Fruit fly (Drosophila melanogaster): Measurements from ENCODE around the gene orb2.

The orb2 gene

DNA sequence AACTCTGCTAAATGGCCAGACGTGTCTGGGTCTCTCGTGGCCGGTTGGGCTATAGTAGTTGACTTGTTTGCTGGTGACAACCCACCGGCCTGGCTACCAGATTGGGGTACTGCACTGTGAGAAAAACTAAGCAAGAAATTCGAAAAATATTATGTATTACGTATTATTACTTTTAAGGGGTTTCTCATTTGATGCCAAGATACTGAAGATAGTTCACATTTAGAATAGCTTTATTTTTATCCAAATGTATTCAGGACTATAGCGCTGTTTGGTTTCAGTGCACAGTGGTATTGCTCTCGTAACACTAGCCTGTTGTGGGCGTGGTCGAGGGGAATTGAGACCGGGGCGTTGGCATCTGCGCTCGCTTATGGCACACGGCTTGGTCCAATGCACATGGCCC lies 33.6 kb downstream of the orb2 start (continued):
- TF ChIP-seq MBD-R2 (GFP tag; IDR thresholded peaks at IDR 0.05) (peak; percentile 36; the same call in 1 of the 2 replicates), CG2199 (GFP tag; IDR thresholded peaks at IDR 0.05) (no peak), CG17359 (tag; optimal IDR thresholded peaks at IDR 0.05) (peak; percentile 87), CG9932 (GFP tag; IDR thresholded peaks at IDR 0.05) (peak; percentile 62), CG6791 (GFP tag; IDR thresholded peaks at IDR 0.05; ENCODE audit: partially characterized antibody) (no peak), MESR4 (GFP tag; optimal IDR thresholded peaks at IDR 0.05) (no peak), so (GFP tag; IDR thresholded peaks at IDR 0.05) (peak; percentile 75; the same call in 1 of the 3 replicates), CG9817 (tag; optimal IDR thresholded peaks at IDR 0.05) (peak; percentile 45), Blimp-1 (GFP tag; optimal IDR thresholded peaks at IDR 0.05) (peak; percentile 65), Oaz (GFP tag; IDR thresholded peaks at IDR 0.05) (no peak), nau (GFP tag; optimal IDR thresholded peaks at IDR 0.05) (peak; percentile 60), CG1832 (GFP tag; optimal IDR thresholded peaks at IDR 0.05) (no peak), CG8765 (GFP tag; IDR thresholded peaks at IDR 0.05) (no peak), nmo (GFP tag; optimal IDR thresholded peaks at IDR 0.05) (peak; percentile 61), CG3281 (GFP tag; optimal IDR thresholded peaks at IDR 0.05) (peak; percentile 66), CG33557 (GFP tag; optimal IDR thresholded peaks at IDR 0.05) (no peak), Neu2 (GFP tag; optimal IDR thresholded peaks at IDR 0.05; ENCODE audit: borderline replicate concordance) (no peak), CG17361 (GFP tag; IDR thresholded peaks at IDR 0.05) (peak; percentile 57; the same call in 2 of the 3 replicates), exex (tag; optimal IDR thresholded peaks at IDR 0.05) (peak; percentile 10), mld (GFP tag; IDR thresholded peaks at IDR 0.05; ENCODE audit: partially characterized antibody) (no peak), ato (GFP tag; IDR thresholded peaks at IDR 0.05; ENCODE audit: partially characterized antibody) (no peak), scrt (GFP tag; optimal IDR thresholded peaks at IDR 0.05) (peak; percentile 52), CG1024 (GFP tag; IDR thresholded peaks at IDR 0.05) (peak; percentile 69), nom (GFP tag; optimal IDR thresholded peaks at IDR 0.05) (no peak), CG33213 (GFP tag; optimal IDR thresholded peaks at IDR 0.05) (peak; percentile 6), CG2678 (tag; optimal IDR thresholded peaks at IDR 0.05) (peak; percentile 60), Dref (GFP tag; IDR thresholded peaks at IDR 0.05) (no peak), CG13624 (GFP tag; optimal IDR thresholded peaks at IDR 0.05) (no peak), usp (GFP tag; optimal IDR thresholded peaks at IDR 0.05) (no peak), Kr (GFP tag; optimal IDR thresholded peaks at IDR 0.05) (no peak), bcd (GFP tag; optimal IDR thresholded peaks at IDR 0.05) (peak; percentile 68), CG7745 (tag; optimal IDR thresholded peaks at IDR 0.05) (no peak), Mad (GFP tag; optimal IDR thresholded peaks at IDR 0.05) (peak; percentile 27), luna (GFP tag; optimal IDR thresholded peaks at IDR 0.05) (no peak), Hr3 (GFP tag; optimal IDR thresholded peaks at IDR 0.05) (peak; percentile 53), CG3163 (GFP tag; optimal IDR thresholded peaks at IDR 0.05) (no peak), CG34422 (GFP tag; IDR thresholded peaks at IDR 0.05) (peak; percentile 66), tna (GFP tag; IDR thresholded peaks at IDR 0.05; ENCODE audit: partially characterized antibody) (no peak), CG9215 (GFP tag; IDR thresholded peaks at IDR 0.05) (no peak), Pdp1 (GFP tag; optimal IDR thresholded peaks at IDR 0.05) (peak; percentile 60 to 63), Ravus (GFP tag; IDR thresholded peaks at IDR 0.05) (peak; percentile 51; the same call in 1 of the 2 replicates), CG6765 (GFP tag; optimal IDR thresholded peaks at IDR 0.05) (peak; percentile 45), CG13894 (tag; optimal IDR thresholded peaks at IDR 0.05) (peak; percentile 26), inv (GFP tag; IDR thresholded peaks at IDR 0.05; ENCODE audit: partially characterized antibody) (no peak), Taf1 (GFP tag; IDR thresholded peaks at IDR 0.05) (0 out of 2 replicates have a peak, but pooled peaks have one; percentile 28), CG9727 (GFP tag; optimal IDR thresholded peaks at IDR 0.05) (peak; percentile 14), CG5953 (GFP tag; IDR thresholded peaks at IDR 0.05) (0 out of 2 replicates have a peak, but pooled peaks have one; percentile 26), ranshi (GFP tag; IDR thresholded peaks at IDR 0.05) (peak; percentile 63; the same call in 1 of the 2 replicates), caup (GFP tag; optimal IDR thresholded peaks at IDR 0.05; ENCODE audit: severe bottlenecking) (peak; percentile 67), CG11456 (GFP tag; IDR thresholded peaks at IDR 0.05) (peak; percentile 68; the same call in 1 of the 3 replicates)

Measured in whole organism, embryonic.